Fruit fly (Drosophila melanogaster) whole organism, prepupa: ENCODE data around the gene Obp28a.

ENCODE experiments used
- CG10669 ChIP-seq: fragments of 200-800 bp; sonication (Bioruptor generic); optimal IDR thresholded peaks from 3 replicates; lab custom pipeline; 2018; ENCODE audit warnings: missing biosample characterization, mild to moderate bottlenecking, missing genetic modification characterization, moderate library complexity
- CG11294 ChIP-seq: fragments of 200-800 bp; sonication (Bioruptor generic); IDR thresholded peaks from 2 replicates; pipeline ENCODE4 v1.3.6; 2022; ENCODE audit warnings: missing biosample characterization, missing genetic modification characterization
- CG11902 ChIP-seq: fragments of 200-800 bp; sonication (Bioruptor generic); optimal IDR thresholded peaks from 3 replicates; lab custom pipeline; 2016; ENCODE audit warnings: missing biosample characterization, missing genetic modification characterization
- CG15336 ChIP-seq: fragments of 200-800 bp; sonication (Bioruptor generic); IDR thresholded peaks from 2 replicates; pipeline ENCODE4 v1.3.6; 2022; ENCODE audit warnings: missing biosample characterization, missing genetic modification characterization
- CG1621 ChIP-seq: fragments of 200-800 bp; sonication (Bioruptor generic); optimal IDR thresholded peaks from 3 replicates; lab custom pipeline; 2018; ENCODE audit warnings: missing biosample characterization, mild to moderate bottlenecking, missing genetic modification characterization
- CG3032 ChIP-seq: fragments of 200-800 bp; optimal IDR thresholded peaks from 2 replicates; lab custom pipeline; 2019; ENCODE audit warnings: missing biosample characterization, mild to moderate bottlenecking, missing genetic modification characterization, moderate library complexity
- CG31627 ChIP-seq: fragments of 200-800 bp; sonication (Bioruptor generic); optimal IDR thresholded peaks from 3 replicates; lab custom pipeline; 2016; ENCODE audit warnings: missing biosample characterization, missing genetic modification characterization
- CG32006 ChIP-seq: fragments of 200-800 bp; sonication (Bioruptor generic); optimal IDR thresholded peaks from 3 replicates; lab custom pipeline; 2017; ENCODE audit warnings: missing biosample characterization, mild to moderate bottlenecking, missing genetic modification characterization
- CG3919 ChIP-seq: fragments of 200-800 bp; sonication (Bioruptor generic); optimal IDR thresholded peaks from 3 replicates; lab custom pipeline; 2016; ENCODE audit warnings: missing biosample characterization, missing genetic modification characterization
- CG4318 ChIP-seq: fragments of 200-800 bp; sonication (Bioruptor generic); optimal IDR thresholded peaks from 3 replicates; lab custom pipeline; 2017; ENCODE audit warnings: missing biosample characterization, mild to moderate bottlenecking, missing genetic modification characterization
- CG6163 ChIP-seq: fragments of 200-800 bp; sonication (Bioruptor generic); IDR thresholded peaks from 3 replicates; pipeline ENCODE4 v1.3.6; 2022; ENCODE audit warnings: missing biosample characterization, missing genetic modification characterization
- CG6276 ChIP-seq: fragments of 200-800 bp; sonication (Bioruptor generic); optimal IDR thresholded peaks from 2 replicates; lab custom pipeline; 2017; ENCODE audit warnings: missing biosample characterization, mild to moderate bottlenecking, missing genetic modification characterization
- CG6792 ChIP-seq: fragments of 200-800 bp; sonication (Bioruptor generic); optimal IDR thresholded peaks from 3 replicates; lab custom pipeline; 2016; ENCODE audit warnings: missing biosample characterization, missing genetic modification characterization
- CG6854 ChIP-seq: fragments of 200-800 bp; sonication (Bioruptor generic); optimal IDR thresholded peaks from 2 replicates; lab custom pipeline; 2017; ENCODE audit warnings: missing biosample characterization, mild to moderate bottlenecking, missing genetic modification characterization
- CG8119 ChIP-seq: fragments of 200-800 bp; sonication (Bioruptor generic); IDR thresholded peaks from 3 replicates; pipeline ENCODE4 v1.3.6; 2022; ENCODE audit warnings: missing biosample characterization, missing genetic modification characterization
- CG8632 ChIP-seq: fragments of 200-800 bp; sonication (Bioruptor generic); optimal IDR thresholded peaks from 3 replicates; lab custom pipeline; 2016; ENCODE audit warnings: missing biosample characterization, missing genetic modification characterization
- CG9139 ChIP-seq: fragments of 200-800 bp; sonication (Bioruptor generic); optimal IDR thresholded peaks from 3 replicates; lab custom pipeline; 2017; ENCODE audit warnings: missing biosample characterization, mild to moderate bottlenecking, missing genetic modification characterization
- Eip75B ChIP-seq: fragments of 200-800 bp; sonication (Bioruptor generic); optimal IDR thresholded peaks from 3 replicates; lab custom pipeline; 2016; ENCODE audit warnings: missing biosample characterization, missing genetic modification characterization
- Eip78C ChIP-seq: fragments of 200-800 bp; sonication (Bioruptor generic); peaks from one replicate; lab custom pipeline; 2016; ENCODE audit warnings: missing biosample characterization, missing genetic modification characterization
- Ets96B ChIP-seq: fragments of 200-800 bp; optimal IDR thresholded peaks from 2 replicates; lab custom pipeline; 2019; ENCODE audit warnings: missing biosample characterization, mild to moderate bottlenecking, missing genetic modification characterization, moderate library complexity
- Hr39 ChIP-seq: fragments of 200-800 bp; sonication (Bioruptor generic); optimal IDR thresholded peaks from 2 replicates; lab custom pipeline; 2016; ENCODE audit warnings: missing biosample characterization, missing genetic modification characterization
- Hr4 ChIP-seq: fragments of 200-800 bp; sonication (Bioruptor generic); optimal IDR thresholded peaks from 3 replicates; lab custom pipeline; 2016; ENCODE audit warnings: missing biosample characterization, missing genetic modification characterization
- Met ChIP-seq: fragments of 200-800 bp; sonication (Bioruptor generic); optimal IDR thresholded peaks from 3 replicates; lab custom pipeline; 2016; ENCODE audit warnings: missing biosample characterization, missing genetic modification characterization
- OdsH ChIP-seq: fragments of 200-800 bp; sonication (Bioruptor generic); optimal IDR thresholded peaks from 3 replicates; lab custom pipeline; 2016; ENCODE audit warnings: missing biosample characterization, missing genetic modification characterization
- Smox ChIP-seq: fragments of 200-800 bp; sonication (Bioruptor generic); optimal IDR thresholded peaks from 3 replicates; lab custom pipeline; 2016; ENCODE audit warnings: missing biosample characterization, missing genetic modification characterization
- Sox14 ChIP-seq: fragments of 200-800 bp; sonication (Bioruptor generic); optimal IDR thresholded peaks from 3 replicates; lab custom pipeline; 2016; ENCODE audit warnings: missing biosample characterization, missing genetic modification characterization
- acj6 ChIP-seq: fragments of 200-800 bp; sonication (Bioruptor generic); optimal IDR thresholded peaks from 3 replicates; lab custom pipeline; 2016; ENCODE audit warnings: missing biosample characterization, missing genetic modification characterization
- cyc ChIP-seq: fragments of 200-800 bp; sonication (Bioruptor generic); optimal IDR thresholded peaks from 3 replicates; lab custom pipeline; 2016; ENCODE audit warnings: missing biosample characterization, missing genetic modification characterization
- dsx ChIP-seq: fragments of 200-800 bp; optimal IDR thresholded peaks from 3 replicates; lab custom pipeline; 2019; ENCODE audit warnings: missing biosample characterization, mild to moderate bottlenecking, missing genetic modification characterization, moderate library complexity; ENCODE audit not compliant: poor library complexity, severe bottlenecking
- eg ChIP-seq: fragments of 200-800 bp; sonication (Bioruptor generic); IDR thresholded peaks from 3 replicates; pipeline ENCODE4 v1.3.6; 2022; ENCODE audit warnings: missing biosample characterization, missing genetic modification characterization
- esn ChIP-seq: fragments of 200-800 bp; sonication (Bioruptor generic); optimal IDR thresholded peaks from 2 replicates; lab custom pipeline; 2016; ENCODE audit warnings: missing biosample characterization, mild to moderate bottlenecking, missing genetic modification characterization, moderate library complexity
- fd85E ChIP-seq: fragments of 200-800 bp; sonication (Bioruptor generic); optimal IDR thresholded peaks from 3 replicates; lab custom pipeline; 2016; ENCODE audit warnings: missing biosample characterization, missing genetic modification characterization
- fkh ChIP-seq: fragments of 200-800 bp; sonication (Bioruptor generic); optimal IDR thresholded peaks from 3 replicates; lab custom pipeline; 2017; ENCODE audit warnings: missing biosample characterization, mild to moderate bottlenecking, missing genetic modification characterization, moderate library complexity
- lz ChIP-seq: fragments of 200-800 bp; sonication (Bioruptor generic); optimal IDR thresholded peaks from 3 replicates; lab custom pipeline; 2016; ENCODE audit warnings: missing biosample characterization, missing genetic modification characterization
- pdm3 ChIP-seq: fragments of 200-800 bp; sonication (Bioruptor generic); optimal IDR thresholded peaks from 3 replicates; lab custom pipeline; 2016; ENCODE audit warnings: missing biosample characterization, missing genetic modification characterization
- svp ChIP-seq: fragments of 200-800 bp; sonication (Bioruptor generic); peaks from one replicate; lab custom pipeline; 2016; ENCODE audit warnings: missing biosample characterization, missing genetic modification characterization
- topi ChIP-seq: fragments of 200-800 bp; sonication (Bioruptor generic); optimal IDR thresholded peaks from 3 replicates; lab custom pipeline; 2016; ENCODE audit warnings: missing biosample characterization, missing genetic modification characterization
- vri ChIP-seq: fragments of 200-800 bp; sonication (Bioruptor generic); optimal IDR thresholded peaks from 3 replicates; lab custom pipeline; 2016; ENCODE audit warnings: missing biosample characterization, mild to moderate bottlenecking, missing genetic modification characterization

Gene Obp28a

DNA sequence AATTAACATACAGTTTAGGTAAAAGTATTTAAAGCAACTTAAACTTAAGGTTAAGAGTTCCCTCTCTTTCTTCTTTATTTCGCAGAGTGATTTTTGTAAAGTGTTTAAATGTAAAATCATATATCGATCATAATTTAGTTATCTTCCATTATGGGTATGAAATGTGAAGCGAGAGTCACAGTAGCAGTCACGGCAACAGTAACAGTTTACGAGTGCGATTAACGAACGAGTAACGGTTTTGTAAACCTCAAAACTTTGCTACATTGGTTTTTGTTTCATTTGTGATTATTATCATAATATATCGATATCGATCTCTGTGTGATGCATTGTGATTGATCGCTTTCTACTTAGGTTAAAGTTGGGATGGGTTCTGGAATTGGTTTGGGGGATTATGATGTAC is 1.0 kb upstream of the Obp28a start:
- TF ChIP-seq pdm3 (GFP tag; lab: Kevin White, UChicago) (no peak), Eip78C (GFP tag; lab: Kevin White, UChicago) (no peak), fd85E (GFP tag; lab: Kevin White, UChicago) (no peak), CG1621 (tag; lab: Kevin White, UChicago) (no peak), Hr39 (GFP tag; lab: Kevin White, UChicago) (no peak), Met (GFP tag; lab: Kevin White, UChicago) (no peak), OdsH (GFP tag; lab: Kevin White, UChicago) (no peak), esn (GFP tag; lab: Kevin White, UChicago) (no peak), CG10669 (no peak)

- TF ChIP-seq Ets96B (no peak), CG31627 (GFP tag; lab: Kevin White, UChicago) (no peak), CG6276 (GFP tag; lab: Kevin White, UChicago) (no peak), Hr39 (GFP tag; lab: Kevin White, UChicago) (no peak), svp (peak; percentile 45), CG6792 (no peak), fkh (GFP tag; lab: Kevin White, UChicago) (peak; percentile 78), CG3032 (no peak), CG8632 (GFP tag; lab: Kevin White, UChicago) (no peak), Sox14 (GFP tag; lab: Kevin White, UChicago) (peak; percentile 21), CG9139 (GFP tag; lab: Kevin White, UChicago) (no peak), CG4318 (no peak), CG15336 (GFP tag; lab: Robert Waterston, UW) (peak; percentile 33; the same call in 1 of the 2 replicates), CG11902 (GFP tag; lab: Kevin White, UChicago) (no peak), CG11294 (no peak), cyc (GFP tag; lab: Kevin White, UChicago) (no peak), Eip78C (GFP tag; lab: Kevin White, UChicago) (peak; percentile 65), CG6163 (GFP tag; lab: Robert Waterston, UW) (0 out of 3 replicates have a peak, but pooled peaks have one; percentile 18), CG1621 (tag; lab: Kevin White, UChicago) (peak; percentile 27), CG32006 (no peak), Hr4 (GFP tag; lab: Kevin White, UChicago) (no peak), CG3919 (GFP tag; lab: Kevin White, UChicago) (no peak), lz (no peak), Smox (GFP tag; lab: Kevin White, UChicago) (peak; percentile 10), Eip75B (GFP tag; lab: Kevin White, UChicago) (no peak), vri (peak; percentile 13), Met (GFP tag; lab: Kevin White, UChicago) (no peak), topi (GFP tag; lab: Kevin White, UChicago) (peak; percentile 17), fd85E (GFP tag; lab: Kevin White, UChicago) (no peak), esn (GFP tag; lab: Kevin White, UChicago) (peak; percentile 13), CG6854 (GFP tag; lab: Kevin White, UChicago) (peak; percentile 62), eg (GFP tag; lab: Robert Waterston, UW) (0 out of 3 replicates have a peak, but pooled peaks have one; percentile 17), dsx (GFP tag; lab: Kevin White, UChicago) (peak; percentile 39), CG8119 (GFP tag; lab: Robert Waterston, UW) (no peak), acj6 (GFP tag; lab: Kevin White, UChicago) (no peak), CG10669 (no peak)
Observed at dm6 chr2L:7495987-7496503, 1.1 kb downstream of the Obp28a start, which contains the start of gene Ziz. TSS of gene Ziz (minus strand) at chr2L:7496307.
